Worm (Caenorhabditis elegans) whole organism, L1 larva: ENCODE measurements around the gene fmi-1.

Experiments
- alr-1 ChIP-seq: fragments of 200-800 bp; sonication (Bioruptor generic); optimal IDR thresholded peaks from 2 replicates; lab custom pipeline; 2018; ENCODE audit warnings: borderline replicate concordance, mild to moderate bottlenecking, missing genetic modification characterization, missing compliant biosample characterization
- aly-2 ChIP-seq: fragments of 150-350 bp; optimal IDR thresholded peaks from 2 replicates; lab custom pipeline; 2014; ENCODE audit warnings: missing biosample characterization, missing genetic modification characterization
- ama-1 ChIP-seq: fragments of 150-350 bp; optimal IDR thresholded peaks from 2 replicates; lab custom pipeline; 2014
- blmp-1 ChIP-seq: fragments of 150-350 bp; optimal IDR thresholded peaks from 2 replicates; lab custom pipeline; 2014; ENCODE audit warnings: missing biosample characterization, missing genetic modification characterization
- ceh-63 ChIP-seq: fragments of 200-800 bp; sonication (Bioruptor generic); optimal IDR thresholded peaks from 2 replicates; lab custom pipeline; 2018; ENCODE audit warnings: mild to moderate bottlenecking, missing genetic modification characterization, missing compliant biosample characterization
- ceh-88 ChIP-seq: fragments of 200-800 bp; sonication (Bioruptor generic); IDR thresholded peaks from 2 replicates; pipeline ENCODE4 v1.3.6; 2022; ENCODE audit warnings: missing genetic modification characterization, missing compliant biosample characterization
- ceh-90 ChIP-seq: sonication (generic microtip); optimal IDR thresholded peaks from 2 replicates; lab custom pipeline; 2016; ENCODE audit warnings: missing genetic modification characterization, missing compliant biosample characterization
- ces-1 ChIP-seq: fragments of 150-350 bp; optimal IDR thresholded peaks from 2 replicates; lab custom pipeline; 2014; ENCODE audit warnings: missing biosample characterization, missing genetic modification reagents, missing genetic modification characterization
- dsc-1 ChIP-seq: sonication (generic microtip); optimal IDR thresholded peaks from 2 replicates; lab custom pipeline; 2016; ENCODE audit warnings: mild to moderate bottlenecking, missing genetic modification characterization, missing compliant biosample characterization
- efl-1 ChIP-seq, 4 experiments: fragments of 150-350 bp; optimal IDR thresholded peaks in 3 of 4; peaks in 1 of 4; 1 replicate in 1 of 4; 2 replicates in 3 of 4; lab custom pipeline; 2014; ENCODE audit warnings: missing biosample characterization in 2 of 4, missing genetic modification characterization in 2 of 4, missing genetic modification reagents in 2 of 4
- egl-13 ChIP-seq: sonication (generic microtip); optimal IDR thresholded peaks from 2 replicates; lab custom pipeline; 2016; ENCODE audit warnings: missing genotype, missing genetic modification reagents, missing genetic modification characterization, missing compliant biosample characterization
- elt-2 ChIP-seq: sonication (generic microtip); optimal IDR thresholded peaks from 2 replicates; lab custom pipeline; 2016; ENCODE audit warnings: missing genetic modification characterization, mild to moderate bottlenecking, inconsistent platforms, missing compliant biosample characterization, missing genetic modification reagents
- fkh-8 ChIP-seq: sonication (generic microtip); optimal IDR thresholded peaks from 2 replicates; lab custom pipeline; 2016; ENCODE audit warnings: mild to moderate bottlenecking, missing genetic modification characterization, missing compliant biosample characterization
- fos-1 ChIP-seq: fragments of 150-350 bp; optimal IDR thresholded peaks from 2 replicates; lab custom pipeline; 2014; ENCODE audit warnings: missing biosample characterization, missing genetic modification characterization
- jun-1 ChIP-seq: fragments of 150-350 bp; optimal IDR thresholded peaks from 2 replicates; lab custom pipeline; 2014; ENCODE audit warnings: missing biosample characterization, missing genetic modification reagents, missing genetic modification characterization
- lin-14 ChIP-seq: fragments of 200-800 bp; sonication (Bioruptor generic); optimal IDR thresholded peaks from 2 replicates; lab custom pipeline; 2018; ENCODE audit warnings: mild to moderate bottlenecking, missing genetic modification characterization, moderate library complexity, missing compliant biosample characterization
- lin-15B ChIP-seq: fragments of 150-350 bp; sonication (generic microtip); optimal IDR thresholded peaks from 3 replicates; lab custom pipeline; 2014; ENCODE audit warnings: missing biosample characterization, missing genetic modification characterization
- lin-35 ChIP-seq, 2 experiments: fragments of 150-350 bp; optimal IDR thresholded peaks; 2 replicates each; lab custom pipeline; 2014; ENCODE audit warnings: missing biosample characterization in 2 of 2, missing genetic modification characterization in 2 of 2, missing genetic modification reagents in 2 of 2
- mdl-1 ChIP-seq, 2 experiments: fragments of 150-350 bp; optimal IDR thresholded peaks; 2 replicates each; lab custom pipeline; 2014 to 2017; ENCODE audit warnings: missing biosample characterization in 2 of 2, missing genetic modification characterization in 2 of 2, inconsistent platforms in 1 of 2
- mef-2 ChIP-seq: fragments of 150-350 bp; optimal IDR thresholded peaks from 2 replicates; lab custom pipeline; 2014; ENCODE audit warnings: missing biosample characterization, missing genetic modification characterization
- nhr-11 ChIP-seq: fragments of 150-350 bp; optimal IDR thresholded peaks from 2 replicates; lab custom pipeline; 2014; ENCODE audit warnings: missing biosample characterization, missing genetic modification characterization
- nhr-12 ChIP-seq: sonication (generic microtip); optimal IDR thresholded peaks from 2 replicates; lab custom pipeline; 2017; ENCODE audit warnings: missing biosample characterization, missing genetic modification characterization
- nhr-20 ChIP-seq: sonication (generic microtip); optimal IDR thresholded peaks from 2 replicates; lab custom pipeline; 2016; ENCODE audit warnings: mild to moderate bottlenecking, missing genetic modification characterization, missing compliant biosample characterization
- nhr-28 ChIP-seq: fragments of 150-350 bp; optimal IDR thresholded peaks from 2 replicates; lab custom pipeline; 2014; ENCODE audit warnings: missing biosample characterization, missing genetic modification characterization
- nhr-71 ChIP-seq: sonication (generic microtip); optimal IDR thresholded peaks from 2 replicates; lab custom pipeline; 2016; ENCODE audit warnings: mild to moderate bottlenecking, missing genetic modification characterization, moderate library complexity, missing compliant biosample characterization
- nhr-85 ChIP-seq: sonication (generic microtip); peaks from one replicate; lab custom pipeline; 2016; ENCODE audit warnings: missing genetic modification characterization, inconsistent platforms, missing compliant biosample characterization
- pqm-1 ChIP-seq: sonication (generic microtip); optimal IDR thresholded peaks from 3 replicates; lab custom pipeline; 2017; ENCODE audit warnings: missing biosample characterization, missing genetic modification characterization
- skn-1 ChIP-seq: fragments of 150-350 bp; optimal IDR thresholded peaks from 2 replicates; lab custom pipeline; 2014; ENCODE audit warnings: missing biosample characterization, missing genetic modification characterization
- snpc-4 ChIP-seq: fragments of 150-350 bp; optimal IDR thresholded peaks from 2 replicates; lab custom pipeline; 2014; ENCODE audit warnings: missing biosample characterization, missing genetic modification characterization
- sox-4 ChIP-seq: sonication (generic microtip); optimal IDR thresholded peaks from 2 replicates; lab custom pipeline; 2016; ENCODE audit warnings: missing genetic modification characterization, missing compliant biosample characterization
- sup-37 ChIP-seq: fragments of 200-800 bp; sonication (Bioruptor generic); optimal IDR thresholded peaks from 2 replicates; lab custom pipeline; 2018; ENCODE audit warnings: mild to moderate bottlenecking, missing genetic modification characterization, missing compliant biosample characterization
- unc-62 ChIP-seq: fragments of 150-350 bp; optimal IDR thresholded peaks from 2 replicates; lab custom pipeline; 2014; ENCODE audit warnings: missing biosample characterization, missing genetic modification reagents, missing genetic modification characterization
- zip-4 ChIP-seq: fragments of 200-800 bp; sonication (Bioruptor generic); optimal IDR thresholded peaks from 2 replicates; lab custom pipeline; 2018; ENCODE audit warnings: mild to moderate bottlenecking, missing genetic modification characterization, moderate library complexity, missing compliant biosample characterization
- ztf-11 ChIP-seq, 2 experiments: sonication (generic microtip); optimal IDR thresholded peaks; 2 replicates each; lab custom pipeline; 2016 to 2017; ENCODE audit warnings: missing genetic modification characterization in 2 of 2, missing biosample characterization in 1 of 2, missing compliant biosample characterization in 1 of 2

Gene fmi-1

ce11 chrV:13043195-13043762 is 24.4 kb downstream of the fmi-1 start, which contains the start of gene lap-2 (continued):
- TF ChIP-seq nhr-85 (tag; lab: Kevin White, UChicago) (peak; percentile 19), ceh-88 (no peak), nhr-12 (tag; lab: Kevin White, UChicago) (no peak), ceh-90 (tag; lab: Kevin White, UChicago) (no peak), lin-15B (tag; lab: Kevin White, UChicago) (no peak), ztf-11 (tag; optimal IDR thresholded peaks at IDR 0.05; lab: Kevin White, UChicago) (no peak), ama-1 (no peak), mdl-1 (tag; optimal IDR thresholded peaks at IDR 0.05; lab: Kevin White, UChicago) (no peak), efl-1 (optimal IDR thresholded peaks at IDR 0.05; lab: Kevin White, UChicago) (no peak), efl-1 (GFP tag; optimal IDR thresholded peaks at IDR 0.05 in 1 of 2; lab: Kevin White, UChicago) (peak in 1 of 2 experiments; percentile 6), snpc-4 (tag; lab: Kevin White, UChicago) (no peak), sup-37 (no peak), dsc-1 (tag; lab: Kevin White, UChicago) (no peak), lin-14 (GFP tag; lab: Kevin White, UChicago) (peak; percentile 41), skn-1 (tag; lab: Kevin White, UChicago) (no peak)

ce11 chrV:13043832-13044521 is 25.1 kb downstream of the fmi-1 start:
- TF ChIP-seq elt-2 (tag; lab: Kevin White, UChicago) (peak; percentile 62), lin-35 (GFP tag; optimal IDR thresholded peaks at IDR 0.05; lab: Kevin White, UChicago) (peak in 1 of 2 experiments; percentile 9), jun-1 (peak; percentile 25), blmp-1 (no peak), efl-1 (optimal IDR thresholded peaks at IDR 0.05; lab: Kevin White, UChicago) (no peak), efl-1 (GFP tag; optimal IDR thresholded peaks at IDR 0.05 in 1 of 2; lab: Kevin White, UChicago) (peak in 1 of 2 experiments; percentile 62), egl-13 (no peak), fos-1 (tag; lab: Kevin White, UChicago) (no peak), sup-37 (no peak), fkh-8 (no peak)

- no peak for TF ChIP-seq nhr-71 (tag; lab: Kevin White, UChicago)
- no peak for TF ChIP-seq mef-2 (tag; lab: Kevin White, UChicago)
- TF ChIP-seq alr-1, result no peak
- TF ChIP-seq nhr-20 (tag; lab: Kevin White, UChicago), result no peak
- no peak for TF ChIP-seq mdl-1 (tag; optimal IDR thresholded peaks at IDR 0.05; lab: Kevin White, UChicago)
- TF ChIP-seq ceh-63 (GFP tag; lab: Kevin White, UChicago), result no peak
- no peak for TF ChIP-seq unc-62 (GFP tag; lab: Kevin White, UChicago)
- no peak for TF ChIP-seq aly-2 (tag; lab: Kevin White, UChicago)
- TF ChIP-seq zip-4 (GFP tag; lab: Kevin White, UChicago), result no peak
- no peak for TF ChIP-seq nhr-11
- no peak for TF ChIP-seq ces-1 (GFP tag; lab: Kevin White, UChicago)
- TF ChIP-seq nhr-28 (tag; lab: Kevin White, UChicago), result no peak
- no peak for TF ChIP-seq sox-4
- TF ChIP-seq pqm-1 (tag; lab: Kevin White, UChicago), result no peak
Observed at ce11 chrV:13045017-13045416, 26.2 kb downstream of the fmi-1 start.
